Worm (Caenorhabditis elegans) whole organism, early embryonic: ENCODE data around the gene lron-15.

Experiments
- ets-7 ChIP-seq: sonication (generic microtip); optimal IDR thresholded peaks from 2 replicates; lab custom pipeline; 2016; ENCODE audit warnings: missing genotype, missing genetic modification characterization, missing compliant biosample characterization
- pes-1 ChIP-seq: fragments of 200-800 bp; sonication (Bioruptor generic); IDR thresholded peaks from 2 replicates; pipeline ENCODE4 v1.3.6; 2022; ENCODE audit warnings: missing genetic modification reagents, missing genetic modification characterization, missing compliant biosample characterization
- scrt-1 ChIP-seq: fragments of 200-800 bp; sonication (Bioruptor generic); IDR thresholded peaks from 2 replicates; pipeline ENCODE4 v1.3.6; 2022; ENCODE audit warnings: missing genetic modification characterization, missing compliant biosample characterization

DNA sequence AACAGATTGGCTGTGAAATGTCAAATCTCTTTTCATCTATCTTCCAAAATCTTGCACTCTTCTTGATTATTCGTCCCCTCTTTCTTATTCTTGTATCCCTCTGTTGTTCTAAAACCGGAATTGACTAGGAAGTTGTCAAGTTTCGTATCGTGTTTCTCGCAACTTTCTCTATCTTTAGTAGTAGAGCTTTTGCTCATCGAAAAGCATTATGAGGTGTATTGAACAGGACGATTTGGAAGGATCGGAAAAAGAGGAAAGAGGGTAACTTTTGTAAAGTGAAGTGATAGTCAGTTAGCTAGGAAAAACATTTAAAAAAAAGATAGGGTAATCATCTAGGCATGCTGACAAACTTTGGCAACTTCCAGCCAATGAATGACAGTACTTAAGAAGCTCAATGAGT is 48.2 kb downstream of the lron-15 start:
- TF ChIP-seq pes-1 (GFP tag; lab: Robert Waterston, UW), result no peak
- no peak for TF ChIP-seq scrt-1 (GFP tag; lab: Robert Waterston, UW)
- no peak for TF ChIP-seq ets-7 (tag; lab: Kevin White, UChicago)
